Worm (Caenorhabditis elegans) whole organism, L4/young adult: ENCODE data around the gene C05G5.3.

Experiments used
- W03F9.2 ChIP-seq: fragments of 150-350 bp; optimal IDR thresholded peaks from 2 replicates; lab custom pipeline; 2014; ENCODE audit warnings: missing biosample characterization, missing genetic modification characterization
- him-1 ChIP-seq: sonication (generic microtip); optimal IDR thresholded peaks from 2 replicates; lab custom pipeline; 2016; ENCODE audit warnings: missing genotype, missing genetic modification reagents, missing genetic modification characterization, missing compliant biosample characterization

DNA sequence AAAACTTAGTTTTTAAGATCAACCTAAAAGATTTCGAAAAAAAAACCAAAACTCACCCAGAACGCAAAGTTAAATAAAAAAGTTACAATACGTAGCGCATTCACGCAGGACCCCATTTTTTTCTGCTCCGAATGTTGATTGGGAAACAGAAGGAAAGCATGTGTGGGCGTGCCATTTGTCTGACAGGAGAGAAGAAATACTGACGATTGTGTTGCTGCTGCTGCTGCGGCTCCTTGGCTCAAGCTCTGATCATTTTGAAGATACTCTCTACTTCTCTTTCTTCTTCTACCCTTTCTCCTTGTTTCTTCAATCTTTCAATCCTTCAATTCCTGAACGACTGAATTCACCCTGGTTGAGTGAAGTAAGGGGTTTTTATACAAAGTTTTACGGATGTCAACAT is 22.5 kb downstream of the C05G5.3 start, which contains the start of gene tsp-8:
- TF ChIP-seq him-1, result no peak
- no peak for TF ChIP-seq W03F9.2
